Fruit fly (Drosophila melanogaster) whole organism, wandering third instar larva: Measurements from ENCODE around the gene brwl.
A peak's percentile ranks its signal among the peaks of the same experiment; 100 is the strongest.

Source experiments
- Abd-B ChIP-seq: fragments of >200 bp; optimal IDR thresholded peaks from 2 replicates; lab custom pipeline; 2017; ENCODE audit warnings: missing biosample characterization, missing genetic modification characterization
- CG32264 ChIP-seq: fragments of 200-800 bp; sonication (Bioruptor generic); optimal IDR thresholded peaks from 2 replicates; lab custom pipeline; 2016; ENCODE audit warnings: missing biosample characterization, missing genetic modification characterization
- CG9705 ChIP-seq: fragments of 200-800 bp; sonication (Bioruptor generic); optimal IDR thresholded peaks from 2 replicates; lab custom pipeline; 2018; ENCODE audit warnings: missing biosample characterization, mild to moderate bottlenecking, missing genetic modification characterization
- Dfd ChIP-seq: fragments of >200 bp; optimal IDR thresholded peaks from 2 replicates; lab custom pipeline; 2017; ENCODE audit warnings: missing biosample characterization, missing genetic modification characterization
- Dif ChIP-seq: fragments of 200-275, 200-300 bp; sonication (Bioruptor generic); optimal IDR thresholded peaks from 2 replicates; lab custom pipeline; 2018; ENCODE audit warnings: missing biosample characterization, missing genetic modification characterization; ENCODE audit not compliant: partially characterized antibody
- GATAd ChIP-seq: sonication (Bioruptor generic); optimal IDR thresholded peaks from 2 replicates; lab custom pipeline; 2016; ENCODE audit warnings: missing biosample characterization, missing genetic modification characterization
- HLH106 ChIP-seq: fragments of 200-800 bp; optimal IDR thresholded peaks from 3 replicates; lab custom pipeline; 2019; ENCODE audit warnings: missing biosample characterization, mild to moderate bottlenecking, missing genetic modification characterization, moderate library complexity
- Hnf4 ChIP-seq: fragments of 200-800 bp; sonication (Bioruptor generic); optimal IDR thresholded peaks from 2 replicates; lab custom pipeline; 2016; ENCODE audit warnings: missing biosample characterization, mild to moderate bottlenecking, missing genetic modification characterization
- Hr78 ChIP-seq: fragments of >200 bp; optimal IDR thresholded peaks from 2 replicates; lab custom pipeline; 2017; ENCODE audit warnings: missing biosample characterization, missing genetic modification characterization
- Hr83 ChIP-seq: fragments of 200-300 bp; sonication (Bioruptor generic); optimal IDR thresholded peaks from 2 replicates; lab custom pipeline; 2016; ENCODE audit warnings: missing biosample characterization, mild to moderate bottlenecking, missing genetic modification characterization, moderate library complexity; ENCODE audit not compliant: poor library complexity, severe bottlenecking
- Jra ChIP-seq: sonication (Bioruptor generic); optimal IDR thresholded peaks from 2 replicates; lab custom pipeline; 2016; ENCODE audit warnings: missing biosample characterization, missing genetic modification characterization
- Mio ChIP-seq: sonication (Bioruptor generic); optimal IDR thresholded peaks from 2 replicates; lab custom pipeline; 2016; ENCODE audit warnings: missing biosample characterization, missing genetic modification characterization
- Myc ChIP-seq: fragments of >200 bp; optimal IDR thresholded peaks from 2 replicates; lab custom pipeline; 2017
- OdsH ChIP-seq: fragments of 200-800 bp; sonication (Bioruptor generic); optimal IDR thresholded peaks from 2 replicates; lab custom pipeline; 2016; ENCODE audit warnings: missing biosample characterization, mild to moderate bottlenecking, missing genetic modification characterization
- Rel ChIP-seq, 2 experiments: fragments of 200-800 bp; sonication (Bioruptor generic) in 1 of 2; optimal IDR thresholded peaks; 2 replicates in 1 of 2; 3 replicates in 1 of 2; lab custom pipeline; 2016 to 2019; ENCODE audit warnings: mild to moderate bottlenecking in 2 of 2, missing biosample characterization in 2 of 2, missing genetic modification characterization in 2 of 2, moderate library complexity in 1 of 2
- Sp1 ChIP-seq: fragments of 200-800 bp; sonication (Bioruptor generic); optimal IDR thresholded peaks from 3 replicates; lab custom pipeline; 2019; ENCODE audit warnings: missing biosample characterization, mild to moderate bottlenecking, missing genetic modification characterization, moderate library complexity
- Vsx2 ChIP-seq: fragments of 200-300, 225-300 bp; sonication (Bioruptor generic); optimal IDR thresholded peaks from 2 replicates; lab custom pipeline; 2018; ENCODE audit warnings: missing biosample characterization, missing genetic modification characterization; ENCODE audit not compliant: partially characterized antibody
- br ChIP-seq: fragments of 200-800 bp; sonication (Bioruptor generic); optimal IDR thresholded peaks from 2 replicates; lab custom pipeline; 2016; ENCODE audit warnings: missing biosample characterization, missing genetic modification characterization
- brk ChIP-seq: fragments of 200-800 bp; sonication (Bioruptor generic); optimal IDR thresholded peaks from 2 replicates; lab custom pipeline; 2016; ENCODE audit warnings: missing biosample characterization, mild to moderate bottlenecking, missing genetic modification characterization
- dl ChIP-seq, 2 experiments: fragments of 175-275, 200-275 bp in 1 of 2; fragments of 200-275 bp in 1 of 2; sonication (Bioruptor generic); optimal IDR thresholded peaks; lab custom pipeline; 2018; ENCODE audit warnings: mild to moderate bottlenecking in 2 of 2, missing biosample characterization in 2 of 2, missing genetic modification characterization in 2 of 2, moderate library complexity in 2 of 2; ENCODE audit not compliant: partially characterized antibody in 2 of 2, insufficient read depth in 1 of 2
- dmrt93B ChIP-seq: fragments of 200-800 bp; sonication (Bioruptor generic); optimal IDR thresholded peaks from 2 replicates; lab custom pipeline; 2018; ENCODE audit warnings: missing biosample characterization, mild to moderate bottlenecking, missing genetic modification characterization
- dsf ChIP-seq: sonication (Bioruptor generic); optimal IDR thresholded peaks from 2 replicates; lab custom pipeline; 2016; ENCODE audit warnings: missing biosample characterization, missing genetic modification characterization, borderline replicate concordance
- ey ChIP-seq: fragments of 200-800 bp; sonication (Bioruptor generic); optimal IDR thresholded peaks from 2 replicates; lab custom pipeline; 2016; ENCODE audit warnings: missing biosample characterization, missing genetic modification characterization
- foxo ChIP-seq, 2 experiments: fragments of 200-800 bp; sonication (Bioruptor generic); optimal IDR thresholded peaks; 2 replicates in 1 of 2; 3 replicates in 1 of 2; lab custom pipeline; 2016 to 2017; ENCODE audit warnings: missing biosample characterization in 2 of 2, missing genetic modification characterization in 2 of 2
- fru ChIP-seq: fragments of 200-800 bp; sonication (Bioruptor generic); optimal IDR thresholded peaks from 3 replicates; lab custom pipeline; 2016; ENCODE audit warnings: missing biosample characterization, mild to moderate bottlenecking, missing genetic modification characterization
- h ChIP-seq: fragments of 200-800 bp; sonication (Bioruptor generic); optimal IDR thresholded peaks from 3 replicates; lab custom pipeline; 2016; ENCODE audit warnings: missing biosample characterization, mild to moderate bottlenecking, missing genetic modification characterization
- jim ChIP-seq: fragments of 175-275, 200-325 bp; sonication (Bioruptor generic); optimal IDR thresholded peaks from 2 replicates; lab custom pipeline; 2016; ENCODE audit warnings: missing biosample characterization, mild to moderate bottlenecking, missing genetic modification characterization
- psq ChIP-seq: fragments of 200-800 bp; sonication (Bioruptor generic); optimal IDR thresholded peaks from 3 replicates; lab custom pipeline; 2017; ENCODE audit warnings: missing biosample characterization, mild to moderate bottlenecking, missing genetic modification characterization, moderate library complexity
- rgr ChIP-seq: fragments of 200-800 bp; sonication (Bioruptor generic); optimal IDR thresholded peaks from 3 replicates; lab custom pipeline; 2016; ENCODE audit warnings: missing biosample characterization, mild to moderate bottlenecking, missing genetic modification characterization
- sage ChIP-seq: fragments of 200-800 bp; sonication (Bioruptor generic); optimal IDR thresholded peaks from 2 replicates; lab custom pipeline; 2016; ENCODE audit warnings: missing biosample characterization, mild to moderate bottlenecking, missing genetic modification characterization
- sv ChIP-seq: fragments of 200-800 bp; sonication (Bioruptor generic); optimal IDR thresholded peaks from 3 replicates; lab custom pipeline; 2016; ENCODE audit warnings: missing biosample characterization, missing genetic modification characterization
- tai ChIP-seq: sonication (Bioruptor generic); optimal IDR thresholded peaks from 2 replicates; lab custom pipeline; 2016; ENCODE audit warnings: missing biosample characterization, missing genetic modification characterization

brwl gene

DNA sequence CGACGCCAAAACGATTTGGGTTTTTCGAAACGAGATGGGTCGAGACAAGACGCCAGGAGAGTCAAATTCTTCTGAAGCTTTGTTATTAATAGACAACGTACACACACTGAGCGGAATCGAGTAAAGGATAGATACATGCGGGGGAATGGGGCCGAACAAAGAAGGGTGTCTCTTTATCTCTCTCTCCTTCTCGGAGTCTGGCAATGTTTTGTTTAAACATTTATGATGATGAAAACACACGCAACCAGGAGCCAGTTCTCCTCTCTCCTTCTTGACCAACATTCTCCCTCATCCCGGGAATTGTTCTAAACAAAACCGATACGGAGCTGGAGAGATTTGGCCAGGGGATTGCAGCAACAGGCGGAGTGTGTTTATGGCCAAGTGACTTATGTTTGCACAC, 10.8 kb upstream of the brwl start:
- TF ChIP-seq fru (GFP tag; lab: Kevin White, UChicago) (no peak), h (GFP tag; lab: Kevin White, UChicago) (no peak), HLH106 (tag; lab: Kevin White, UChicago) (no peak), tai (GFP tag; lab: Kevin White, UChicago) (no peak), Hr78 (no peak), foxo (GFP tag; optimal IDR thresholded peaks at IDR 0.05; lab: Kevin White, UChicago) (no peak), Hnf4 (GFP tag; lab: Kevin White, UChicago) (no peak), GATAd (GFP tag; lab: Kevin White, UChicago) (no peak), Hr83 (GFP tag; lab: Kevin White, UChicago) (no peak), psq (GFP tag; lab: Kevin White, UChicago) (no peak), CG32264 (GFP tag; lab: Kevin White, UChicago) (no peak)

DNA sequence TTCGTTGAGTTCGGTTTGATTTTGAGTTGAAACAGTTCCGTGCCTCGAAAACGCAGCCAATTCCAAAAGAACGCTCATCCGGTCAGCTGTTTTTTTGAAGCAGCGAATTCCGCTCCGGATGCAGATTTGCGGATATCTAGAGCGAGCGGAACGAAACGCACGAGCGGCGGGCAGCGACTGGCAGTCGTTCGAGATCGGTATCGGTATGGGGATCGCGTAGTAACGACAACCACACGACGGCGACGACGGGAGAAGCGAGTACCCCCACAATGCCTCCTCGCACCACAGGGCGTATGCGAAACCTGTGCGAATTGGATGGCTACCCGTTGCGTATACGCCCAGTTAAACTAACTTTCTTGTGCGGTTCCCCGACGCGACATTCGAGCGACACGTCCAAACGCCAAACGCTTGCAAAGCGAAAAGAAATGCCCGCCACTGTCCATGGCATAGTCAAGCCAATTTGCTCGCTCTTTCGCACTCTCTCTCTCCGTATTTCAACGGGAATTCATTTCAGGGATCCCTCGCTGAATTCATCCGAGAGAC, 8.6 kb upstream of the brwl start:
- TF ChIP-seq dl (GFP tag; optimal IDR thresholded peaks at IDR 0.05; lab: Kevin White, UChicago; ENCODE audit: insufficient read depth in 1 of 2, partially characterized antibody in 2 of 2) (no peak), rgr (GFP tag; lab: Kevin White, UChicago) (no peak), brk (GFP tag; lab: Kevin White, UChicago) (no peak), Dfd (GFP tag; lab: Kevin White, UChicago) (no peak), Hr83 (GFP tag; lab: Kevin White, UChicago) (no peak)
- TF ChIP-seq, all 38 proteins: peak for 0

DNA sequence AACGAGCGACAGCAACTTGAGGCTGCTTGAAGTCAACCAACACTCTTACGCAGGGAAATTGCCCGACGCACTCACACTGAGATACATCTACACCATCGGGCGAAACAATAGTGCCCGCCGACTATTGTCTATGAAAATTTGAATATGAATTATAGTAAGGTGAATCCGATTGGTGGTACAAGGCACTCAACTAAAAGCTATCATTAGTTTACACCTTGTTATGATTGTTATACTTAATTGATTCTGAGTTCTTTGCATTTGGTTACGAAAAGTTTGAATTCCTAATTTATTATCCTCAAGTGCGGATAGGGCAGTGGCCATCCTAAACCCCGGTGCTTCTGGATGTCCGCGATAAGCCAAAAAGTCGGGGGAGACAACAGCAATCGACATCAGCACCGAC, 6.0 kb upstream of the brwl start:
- TF ChIP-seq Vsx2 (GFP tag; lab: Kevin White, UChicago): no peak
- no peak for TF ChIP-seq Hr78
- TF ChIP-seq dmrt93B: no peak
- TF ChIP-seq Hnf4 (GFP tag; lab: Kevin White, UChicago): no peak
- no peak for TF ChIP-seq Jra (GFP tag; lab: Kevin White, UChicago)
- TF ChIP-seq br (GFP tag; lab: Kevin White, UChicago): no peak
- TF ChIP-seq foxo (GFP tag; optimal IDR thresholded peaks at IDR 0.05; lab: Kevin White, UChicago): no peak
- TF ChIP-seq h (GFP tag; lab: Kevin White, UChicago): no peak
- TF ChIP-seq fru (GFP tag; lab: Kevin White, UChicago): no peak
- TF ChIP-seq Hr83 (GFP tag; lab: Kevin White, UChicago): no peak
- no peak for TF ChIP-seq CG9705 (GFP tag; lab: Kevin White, UChicago)
- no peak for TF ChIP-seq Myc (lab: Kevin White, UChicago)
- TF ChIP-seq sage: no peak
- no peak for TF ChIP-seq Rel (GFP tag; optimal IDR thresholded peaks at IDR 0.05; lab: Kevin White, UChicago)
- TF ChIP-seq Rel (tag; optimal IDR thresholded peaks at IDR 0.05; lab: Kevin White, UChicago): no peak
- no peak for TF ChIP-seq dsf (GFP tag; lab: Kevin White, UChicago)
- no peak for TF ChIP-seq psq (GFP tag; lab: Kevin White, UChicago)
- no peak for TF ChIP-seq brk (GFP tag; lab: Kevin White, UChicago)
- no peak for TF ChIP-seq OdsH
- TF ChIP-seq CG32264 (GFP tag; lab: Kevin White, UChicago): no peak

DNA sequence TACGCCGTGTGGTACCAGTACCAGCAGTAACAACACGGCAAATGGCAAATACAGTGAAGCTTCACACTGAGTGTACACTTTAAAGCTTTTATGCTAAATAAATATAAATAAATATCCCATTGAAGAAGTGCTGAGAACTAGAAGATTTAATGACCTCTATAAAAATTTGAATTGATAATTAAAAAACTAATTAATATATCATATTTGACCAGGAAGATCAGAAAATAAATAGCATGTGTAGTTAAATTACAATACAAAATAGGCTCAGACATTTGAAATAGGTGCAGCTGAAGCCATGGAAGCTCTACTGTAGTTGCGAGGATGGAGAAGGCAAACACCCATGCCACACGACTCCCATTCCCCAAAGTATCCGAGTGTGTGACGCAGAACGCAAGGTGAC, 4.2 kb upstream of the brwl start:
- TF ChIP-seq ey (GFP tag; lab: Kevin White, UChicago) (peak; percentile 19), Abd-B (GFP tag; lab: Kevin White, UChicago) (no peak), sv (GFP tag; lab: Kevin White, UChicago) (peak; percentile 8), h (GFP tag; lab: Kevin White, UChicago) (peak; percentile 40), HLH106 (tag; lab: Kevin White, UChicago) (peak; percentile 48), dsf (GFP tag; lab: Kevin White, UChicago) (no peak), sage (no peak), foxo (GFP tag; optimal IDR thresholded peaks at IDR 0.05; lab: Kevin White, UChicago) (peak in 1 of 2 experiments; percentile 43), jim (GFP tag; lab: Kevin White, UChicago) (no peak), psq (GFP tag; lab: Kevin White, UChicago) (peak; percentile 1), rgr (GFP tag; lab: Kevin White, UChicago) (peak; percentile 31)
- TF ChIP-seq, all 38 proteins: peak for 7

DNA sequence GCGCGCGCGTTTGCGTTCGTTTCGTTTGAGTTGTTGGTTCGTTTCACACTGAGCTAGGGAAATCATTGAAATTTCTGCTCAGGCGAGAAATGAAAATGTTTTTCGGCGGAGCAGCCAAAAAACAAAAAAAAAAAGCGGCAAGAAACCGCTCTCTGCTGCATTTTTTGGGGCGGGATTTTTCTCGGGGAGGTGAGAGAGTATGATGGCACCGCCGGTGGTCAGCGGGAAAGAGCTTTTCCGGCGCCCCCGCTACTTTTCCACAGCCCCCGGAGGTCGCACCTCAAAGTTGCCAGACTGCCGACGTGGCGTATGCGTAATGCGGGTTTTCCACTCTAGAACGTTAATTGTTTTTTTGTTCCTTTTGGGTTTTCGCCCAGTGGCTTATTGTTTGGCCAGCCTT, 3.3 kb upstream of the brwl start, which contains the start of gene CG46468:
Gene CG46468 (minus strand): TSS at position 52 of the 400 bp plus-strand sequence.
- no peak for TF ChIP-seq CG32264 (GFP tag; lab: Kevin White, UChicago)
- no peak for TF ChIP-seq Sp1 (GFP tag; lab: Kevin White, UChicago)
- no peak for TF ChIP-seq dl (GFP tag; optimal IDR thresholded peaks at IDR 0.05; lab: Kevin White, UChicago; ENCODE audit: insufficient read depth in 1 of 2, partially characterized antibody in 2 of 2)
- TF ChIP-seq rgr (GFP tag; lab: Kevin White, UChicago): no peak
- TF ChIP-seq dmrt93B: no peak
- TF ChIP-seq dsf (GFP tag; lab: Kevin White, UChicago): no peak
- TF ChIP-seq Hnf4 (GFP tag; lab: Kevin White, UChicago): no peak
- no peak for TF ChIP-seq psq (GFP tag; lab: Kevin White, UChicago)
- no peak for TF ChIP-seq br (GFP tag; lab: Kevin White, UChicago)
- TF ChIP-seq ey (GFP tag; lab: Kevin White, UChicago): no peak
- no peak for TF ChIP-seq Jra (GFP tag; lab: Kevin White, UChicago)
- TF ChIP-seq Mio (GFP tag; lab: Kevin White, UChicago): no peak
- TF ChIP-seq HLH106 (tag; lab: Kevin White, UChicago): no peak
- TF ChIP-seq Dif (GFP tag; lab: Kevin White, UChicago): no peak
- TF ChIP-seq foxo (GFP tag; optimal IDR thresholded peaks at IDR 0.05; lab: Kevin White, UChicago): no peak
- no peak for TF ChIP-seq sv (GFP tag; lab: Kevin White, UChicago)
- TF ChIP-seq, all 38 proteins: peak for 0
